Fruit fly (Drosophila melanogaster) whole organism, pupa: Measurements from ENCODE around the gene CG1636.

Experiments
- CG12605 ChIP-seq: fragments of 200-800 bp; sonication (Bioruptor generic); IDR thresholded peaks from 2 replicates; pipeline ENCODE4 v1.3.6; 2022; ENCODE audit warnings: missing biosample characterization, missing genetic modification characterization
- CG14655 ChIP-seq: fragments of 200-800 bp; sonication (Bioruptor generic); optimal IDR thresholded peaks from 3 replicates; lab custom pipeline; 2017; ENCODE audit warnings: mild to moderate bottlenecking, missing biosample characterization, missing genetic modification reagents, missing genetic modification characterization
- CG15710 ChIP-seq: fragments of 200-800 bp; sonication (Bioruptor generic); optimal IDR thresholded peaks from 2 replicates; lab custom pipeline; 2018; ENCODE audit warnings: missing biosample characterization, mild to moderate bottlenecking, missing genetic modification characterization, moderate library complexity
- CG17806 ChIP-seq: fragments of 200-800 bp; sonication (Bioruptor generic); optimal IDR thresholded peaks from 2 replicates; lab custom pipeline; 2018; ENCODE audit warnings: missing biosample characterization, mild to moderate bottlenecking, missing genetic modification characterization, moderate library complexity
- CG34367 ChIP-seq: fragments of 200-800 bp; sonication (Bioruptor generic); optimal IDR thresholded peaks from 2 replicates; lab custom pipeline; 2018; ENCODE audit warnings: missing biosample characterization, mild to moderate bottlenecking, missing genetic modification characterization
- CG4496 ChIP-seq: fragments of 200-800 bp; sonication (Bioruptor generic); IDR thresholded peaks from 3 replicates; pipeline ENCODE4 v1.3.6; 2022; ENCODE audit warnings: missing biosample characterization, missing genetic modification characterization
- CG8159 ChIP-seq: fragments of 200-800 bp; sonication (Bioruptor generic); optimal IDR thresholded peaks from 3 replicates; lab custom pipeline; 2018; ENCODE audit warnings: missing biosample characterization, mild to moderate bottlenecking, missing genetic modification characterization, moderate library complexity
- CG8301 ChIP-seq: fragments of 200-800 bp; sonication (Bioruptor generic); optimal IDR thresholded peaks from 2 replicates; lab custom pipeline; 2018; ENCODE audit warnings: missing biosample characterization, mild to moderate bottlenecking, missing genetic modification characterization
- CG9948 ChIP-seq: fragments of 200-800 bp; sonication (Bioruptor generic); optimal IDR thresholded peaks from 2 replicates; lab custom pipeline; 2018; ENCODE audit warnings: missing biosample characterization, mild to moderate bottlenecking, missing genetic modification characterization, moderate library complexity
- EcR ChIP-seq: fragments of 200-800 bp; sonication (Bioruptor generic); optimal IDR thresholded peaks from 3 replicates; lab custom pipeline; 2019; ENCODE audit warnings: missing biosample characterization, missing genetic modification characterization, mild to moderate bottlenecking, moderate library complexity, missing genetic modification reagents
- Pif1A ChIP-seq: fragments of 200-800 bp; sonication (Bioruptor generic); optimal IDR thresholded peaks from 3 replicates; lab custom pipeline; 2016; ENCODE audit warnings: missing biosample characterization, missing genetic modification characterization
- Snoo ChIP-seq: fragments of 200-800 bp; sonication (Bioruptor generic); optimal IDR thresholded peaks from 3 replicates; lab custom pipeline; 2017; ENCODE audit warnings: missing biosample characterization, mild to moderate bottlenecking, missing genetic modification characterization, inconsistent platforms
- rn ChIP-seq: fragments of 200-800 bp; sonication (Bioruptor generic); IDR thresholded peaks from 2 replicates; pipeline ENCODE4 v1.3.6; 2022; ENCODE audit warnings: missing biosample characterization, missing genetic modification characterization

DNA sequence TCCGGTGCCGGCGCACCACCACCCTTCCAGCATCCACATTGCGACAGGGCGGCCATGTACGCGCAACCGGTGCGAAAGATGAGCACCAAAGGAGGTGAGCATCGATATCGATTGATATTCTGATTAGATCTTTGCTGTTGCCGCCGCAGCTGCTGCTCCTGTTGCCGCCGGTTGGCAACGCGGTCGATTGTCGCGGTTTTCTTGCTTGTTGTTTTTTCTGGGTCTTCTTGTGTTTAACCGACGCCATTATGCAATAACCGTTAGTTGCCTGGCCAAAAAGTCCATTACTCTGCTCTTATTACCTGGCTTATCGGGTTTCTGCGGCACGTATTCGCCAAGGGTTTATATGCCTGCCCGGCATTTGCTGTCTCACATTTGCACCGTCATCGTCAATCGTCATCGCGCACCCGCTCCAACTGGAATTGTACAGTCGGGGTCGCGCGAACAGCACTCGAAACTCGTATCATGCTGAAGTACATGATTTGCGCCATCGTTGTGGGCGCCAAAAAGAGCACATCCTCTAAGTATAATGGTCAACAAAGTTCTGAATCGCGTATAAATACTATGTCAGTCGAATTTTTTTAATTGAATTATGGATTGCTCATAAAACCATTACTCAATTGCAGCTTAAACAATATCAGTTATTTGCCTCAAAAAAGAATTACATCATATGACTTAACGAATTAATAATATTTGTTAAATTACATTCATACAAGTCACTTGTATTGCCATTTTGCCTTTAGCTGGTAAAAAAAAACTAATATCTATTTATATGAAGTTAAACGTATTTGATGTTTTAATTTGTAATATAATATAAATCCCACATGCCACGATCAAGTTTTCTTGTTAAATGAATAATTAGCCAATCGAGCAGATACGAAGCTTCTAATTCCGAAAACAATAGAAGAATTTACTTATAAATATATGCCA is 29.0 kb upstream of the CG1636 start, which contains the start of gene sni:
- TF ChIP-seq CG9948 (peak; percentile 40), CG4496 (GFP tag; lab: Robert Waterston, UW) (0 out of 3 replicates have a peak, but pooled peaks have one; percentile 43), CG14655 (GFP tag; lab: Kevin White, UChicago) (no peak), Snoo (peak; percentile 29), CG34367 (tag; lab: Kevin White, UChicago) (peak; percentile 4), Pif1A (GFP tag; lab: Kevin White, UChicago) (peak; percentile 46), CG8301 (peak; percentile 39), rn (GFP tag; lab: Robert Waterston, UW) (no peak), EcR (GFP tag; lab: Kevin White, UChicago) (no peak), CG15710 (peak; percentile 20), CG12605 (GFP tag; lab: Robert Waterston, UW) (peak; percentile 25; the same call in 1 of the 2 replicates), CG8159 (tag; lab: Kevin White, UChicago) (peak; percentile 39), CG17806 (peak; percentile 29)
